Worm (Caenorhabditis elegans) whole organism, early embryonic: Measurements from ENCODE around the gene F45D3.3.

Source experiments
- B0310.2 ChIP-seq: sonication (generic microtip); optimal IDR thresholded peaks from 2 replicates; lab custom pipeline; 2016; ENCODE audit warnings: mild to moderate bottlenecking, missing genetic modification characterization, missing compliant biosample characterization
- F13C5.2 ChIP-seq: sonication (generic microtip); optimal IDR thresholded peaks from 2 replicates; lab custom pipeline; 2017; ENCODE audit warnings: mild to moderate bottlenecking, missing genetic modification characterization, inconsistent platforms, missing compliant biosample characterization
- aly-1 ChIP-seq: sonication (generic microtip); optimal IDR thresholded peaks from 2 replicates; lab custom pipeline; 2016; ENCODE audit warnings: missing genetic modification characterization, missing compliant biosample characterization
- ama-1 ChIP-seq: fragments of 150-350 bp; optimal IDR thresholded peaks from 2 replicates; lab custom pipeline; 2014
- ceh-13 ChIP-seq: fragments of 200-800 bp; sonication (Bioruptor generic); optimal IDR thresholded peaks from 2 replicates; lab custom pipeline; 2018; ENCODE audit warnings: mild to moderate bottlenecking, missing genetic modification characterization, missing compliant biosample characterization
- ceh-36 ChIP-seq: sonication (generic microtip); optimal IDR thresholded peaks from 2 replicates; lab custom pipeline; 2016; ENCODE audit warnings: missing genetic modification characterization, inconsistent platforms, missing compliant biosample characterization
- ets-7 ChIP-seq: sonication (generic microtip); optimal IDR thresholded peaks from 2 replicates; lab custom pipeline; 2016; ENCODE audit warnings: missing genotype, missing genetic modification characterization, missing compliant biosample characterization
- flt-1 ChIP-seq: fragments of 200-800 bp; sonication (Bioruptor generic); IDR thresholded peaks from 2 replicates; pipeline ENCODE4 v1.3.6; 2022; ENCODE audit warnings: missing genetic modification characterization, missing compliant biosample characterization
- hmbx-1 ChIP-seq: sonication (generic microtip); optimal IDR thresholded peaks from 2 replicates; lab custom pipeline; 2016; ENCODE audit warnings: mild to moderate bottlenecking, missing genetic modification characterization, missing compliant biosample characterization
- hmg-4 ChIP-seq: fragments of 200-800 bp; sonication (Bioruptor generic); optimal IDR thresholded peaks from 2 replicates; lab custom pipeline; 2018; ENCODE audit warnings: mild to moderate bottlenecking, missing genetic modification characterization, missing compliant biosample characterization
- hnd-1 ChIP-seq: sonication (generic microtip); optimal IDR thresholded peaks from 2 replicates; lab custom pipeline; 2016; ENCODE audit warnings: missing genetic modification characterization, missing compliant biosample characterization
- pes-1 ChIP-seq: fragments of 200-800 bp; sonication (Bioruptor generic); IDR thresholded peaks from 2 replicates; pipeline ENCODE4 v1.3.6; 2022; ENCODE audit warnings: missing genetic modification reagents, missing genetic modification characterization, missing compliant biosample characterization
- scrt-1 ChIP-seq: fragments of 200-800 bp; sonication (Bioruptor generic); IDR thresholded peaks from 2 replicates; pipeline ENCODE4 v1.3.6; 2022; ENCODE audit warnings: missing genetic modification characterization, missing compliant biosample characterization
- sea-1 ChIP-seq: fragments of 200-800 bp; sonication (Bioruptor generic); conservative IDR thresholded peaks from 2 replicates; pipeline ENCODE4 v1.3.6; 2022; ENCODE audit warnings: missing genetic modification characterization, missing compliant biosample characterization
- tbx-11 ChIP-seq: fragments of 200-800 bp; sonication (Bioruptor generic); IDR thresholded peaks from 2 replicates; pipeline ENCODE4 v1.3.6; 2022; ENCODE audit warnings: missing genetic modification characterization, missing compliant biosample characterization
- tbx-37 ChIP-seq: fragments of 200-800 bp; sonication (Bioruptor generic); conservative IDR thresholded peaks from 2 replicates; pipeline ENCODE4 v1.3.6; 2022; ENCODE audit warnings: missing genetic modification reagents, missing genetic modification characterization, missing compliant biosample characterization
- tra-4 ChIP-seq: sonication (generic microtip); optimal IDR thresholded peaks from 2 replicates; lab custom pipeline; 2017; ENCODE audit warnings: missing genetic modification characterization, missing compliant biosample characterization

F45D3.3 gene

ce11 chrV:12560328-12560782, 10.2 kb upstream of the F45D3.3 start, which contains the start of gene sel-1:
Gene sel-1 (plus strand): TSS chrV:12560732.
- TF ChIP-seq hmg-4 (GFP tag; lab: Kevin White, UChicago), result no peak
- no peak for TF ChIP-seq pes-1
- no peak for TF ChIP-seq tbx-37 (GFP tag; lab: Robert Waterston, UW)
- TF ChIP-seq aly-1, result no peak
- no peak for TF ChIP-seq ceh-13 (GFP tag; lab: Kevin White, UChicago)
- TF ChIP-seq F13C5.2, result no peak
- no peak for TF ChIP-seq ama-1 (lab: Kevin White, UChicago)
- no peak for TF ChIP-seq tra-4 (tag; lab: Kevin White, UChicago)
- no peak for TF ChIP-seq scrt-1 (GFP tag; lab: Robert Waterston, UW)
- no peak for TF ChIP-seq flt-1
- TF ChIP-seq B0310.2 (tag; lab: Kevin White, UChicago), result no peak
- TF ChIP-seq ceh-36, result no peak
- no peak for TF ChIP-seq hnd-1 (tag; lab: Kevin White, UChicago)
- TF ChIP-seq tbx-11 (GFP tag; lab: Robert Waterston, UW), result no peak
- no peak for TF ChIP-seq ets-7 (tag; lab: Kevin White, UChicago)
- no peak for TF ChIP-seq sea-1
- TF ChIP-seq hmbx-1 (tag; lab: Kevin White, UChicago), result no peak

ce11 chrV:12556904-12557303, 6.7 kb upstream of the F45D3.3 start:
- no peak for TF ChIP-seq scrt-1 (GFP tag; lab: Robert Waterston, UW)
- TF ChIP-seq hmg-4 (GFP tag; lab: Kevin White, UChicago), result no peak
- TF ChIP-seq hnd-1 (tag; lab: Kevin White, UChicago), result no peak
- TF ChIP-seq B0310.2 (tag; lab: Kevin White, UChicago), result no peak
- TF ChIP-seq sea-1, result no peak
- no peak for TF ChIP-seq ceh-13 (GFP tag; lab: Kevin White, UChicago)

- TF ChIP-seq ets-7 (tag; lab: Kevin White, UChicago), result no peak
- TF ChIP-seq hmbx-1 (tag; lab: Kevin White, UChicago), result no peak
- TF ChIP-seq F13C5.2, result no peak
- no peak for TF ChIP-seq tra-4 (tag; lab: Kevin White, UChicago)
- no peak for TF ChIP-seq ceh-36
- no peak for TF ChIP-seq ceh-13 (GFP tag; lab: Kevin White, UChicago)
These were observed 5.7 kb upstream of the F45D3.3 start for ce11 chrV:12555872-12556271.

ce11 chrV:12554172-12555031, 4.2 kb upstream of the F45D3.3 start:
- TF ChIP-seq B0310.2 (tag; lab: Kevin White, UChicago) (no peak), flt-1 (no peak), pes-1 (no peak), tbx-37 (GFP tag; lab: Robert Waterston, UW) (no peak), ets-7 (tag; lab: Kevin White, UChicago) (no peak), hnd-1 (tag; lab: Kevin White, UChicago) (no peak)

- TF ChIP-seq sea-1 (no peak), ceh-36 (no peak), aly-1 (no peak), ets-7 (tag; lab: Kevin White, UChicago) (no peak), hmbx-1 (tag; lab: Kevin White, UChicago) (no peak), flt-1 (no peak), pes-1 (no peak), tra-4 (tag; lab: Kevin White, UChicago) (no peak), tbx-37 (GFP tag; lab: Robert Waterston, UW) (no peak), F13C5.2 (no peak), ceh-13 (GFP tag; lab: Kevin White, UChicago) (no peak), ama-1 (lab: Kevin White, UChicago) (no peak), hmg-4 (GFP tag; lab: Kevin White, UChicago) (no peak)
These were observed 3.1 kb upstream of the F45D3.3 start for ce11 chrV:12553286-12553725.

ce11 chrV:12552671-12553212, 2.6 kb upstream of the F45D3.3 start, which contains the start of gene F45D3.4:
Gene F45D3.4 (minus strand): TSS chrV:12553191.
- TF ChIP-seq sea-1 (no peak), scrt-1 (GFP tag; lab: Robert Waterston, UW) (no peak), ceh-13 (GFP tag; lab: Kevin White, UChicago) (no peak), aly-1 (no peak), hmbx-1 (tag; lab: Kevin White, UChicago) (no peak), F13C5.2 (no peak), ama-1 (lab: Kevin White, UChicago) (no peak), hnd-1 (tag; lab: Kevin White, UChicago) (no peak), flt-1 (no peak), tra-4 (tag; lab: Kevin White, UChicago) (no peak), B0310.2 (tag; lab: Kevin White, UChicago) (no peak), hmg-4 (GFP tag; lab: Kevin White, UChicago) (no peak)

- TF ChIP-seq hmbx-1 (tag; lab: Kevin White, UChicago) (no peak), pes-1 (no peak), flt-1 (no peak), sea-1 (no peak), ets-7 (tag; lab: Kevin White, UChicago) (no peak), aly-1 (no peak), F13C5.2 (no peak), hmg-4 (GFP tag; lab: Kevin White, UChicago) (no peak), ceh-36 (no peak), scrt-1 (GFP tag; lab: Robert Waterston, UW) (no peak), ceh-13 (GFP tag; lab: Kevin White, UChicago) (no peak), ama-1 (lab: Kevin White, UChicago) (no peak)
These were observed 1.7 kb upstream of the F45D3.3 start for ce11 chrV:12551638-12552478.
